Worm (Caenorhabditis elegans): Measurements from ENCODE around the gene C25F9.12.

Gene C25F9.12

ce11 chrV:19432030-19432429 is 29.3 kb upstream of the C25F9.12 start:
- no peak for TF ChIP-seq mdl-1 (tag; optimal IDR thresholded peaks at IDR 0.05)
- TF ChIP-seq nhr-129 (tag; optimal IDR thresholded peaks at IDR 0.05): peak; percentile 25

- TF ChIP-seq ceh-16 (tag; optimal IDR thresholded peaks at IDR 0.05): no peak
- TF ChIP-seq mab-5 (tag; optimal IDR thresholded peaks at IDR 0.05): no peak
These were observed 28.3 kb upstream of the C25F9.12 start, which contains the start of gene srw-85 for ce11 chrV:19431036-19431435. srw-85 (minus strand) TSS chrV:19431136.

ce11 chrV:19430351-19430913 is 27.7 kb upstream of the C25F9.12 start:
- no peak for TF ChIP-seq lsy-2 (tag; optimal IDR thresholded peaks at IDR 0.05)
- TF ChIP-seq Y55F3AM.14 (GFP tag; optimal IDR thresholded peaks at IDR 0.05): peak; percentile 5

ce11 chrV:19429605-19430004 is 26.9 kb upstream of the C25F9.12 start:
- no peak for TF ChIP-seq blmp-1 (tag; optimal IDR thresholded peaks at IDR 0.05; ENCODE audit: insufficient read depth)
- peak; percentile 54 for TF ChIP-seq nhr-25 (tag; optimal IDR thresholded peaks at IDR 0.05)
- no peak for TF ChIP-seq unc-55 (GFP tag; optimal IDR thresholded peaks at IDR 0.05)
- TF ChIP-seq nhr-23 (tag; optimal IDR thresholded peaks at IDR 0.05): peak; percentile 95
- no peak for TF ChIP-seq unc-39 (tag; optimal IDR thresholded peaks at IDR 0.05)
- TF ChIP-seq F13H6.1 (tag; optimal IDR thresholded peaks at IDR 0.05): no peak
- peak; percentile 90 for TF ChIP-seq sma-9 (GFP tag; optimal IDR thresholded peaks at IDR 0.05)
- TF ChIP-seq sma-9 (tag; optimal IDR thresholded peaks at IDR 0.05): no peak
- TF ChIP-seq ceh-16 (tag; optimal IDR thresholded peaks at IDR 0.05): peak; percentile 59
- TF ChIP-seq elt-1 (tag; optimal IDR thresholded peaks at IDR 0.05): peak; percentile 99
- TF ChIP-seq aly-2 (tag; optimal IDR thresholded peaks at IDR 0.05): no peak
- TF ChIP-seq lsy-2 (tag; optimal IDR thresholded peaks at IDR 0.05): peak in 1 of 2 experiments; percentile 11
- TF ChIP-seq ztf-4 (tag; optimal IDR thresholded peaks at IDR 0.05): no peak
- TF ChIP-seq Y55F3AM.14 (GFP tag; optimal IDR thresholded peaks at IDR 0.05): peak; percentile 1

- TF ChIP-seq nhr-23 (tag; optimal IDR thresholded peaks at IDR 0.05): peak; percentile 57
- peak; percentile 56 for TF ChIP-seq sma-9 (GFP tag; optimal IDR thresholded peaks at IDR 0.05)
- no peak for TF ChIP-seq sma-9 (tag; optimal IDR thresholded peaks at IDR 0.05)
- TF ChIP-seq nhr-6 (tag; optimal IDR thresholded peaks at IDR 0.05): no peak
- peak; percentile 60 for TF ChIP-seq elt-1 (tag; optimal IDR thresholded peaks at IDR 0.05)
- no peak for TF ChIP-seq unc-39 (tag; optimal IDR thresholded peaks at IDR 0.05)
- peak; percentile 28 for TF ChIP-seq nhr-25 (tag; optimal IDR thresholded peaks at IDR 0.05)
- TF ChIP-seq ceh-16 (tag; optimal IDR thresholded peaks at IDR 0.05): peak; percentile 40
These were observed 26.2 kb upstream of the C25F9.12 start for ce11 chrV:19428936-19429335.

ce11 chrV:19428097-19428496 is 25.3 kb upstream of the C25F9.12 start:
- TF ChIP-seq nhr-77 (tag; optimal IDR thresholded peaks at IDR 0.05) (no peak), mab-5 (tag; optimal IDR thresholded peaks at IDR 0.05) (no peak), lin-11 (tag; optimal IDR thresholded peaks at IDR 0.05) (no peak), egl-27 (tag; optimal IDR thresholded peaks at IDR 0.05) (no peak), nhr-21 (tag; optimal IDR thresholded peaks at IDR 0.05) (no peak), nhr-237 (tag; optimal IDR thresholded peaks at IDR 0.05) (no peak), nhr-25 (tag; optimal IDR thresholded peaks at IDR 0.05) (peak; percentile 23)

- TF ChIP-seq nhr-25 (tag; optimal IDR thresholded peaks at IDR 0.05): peak; percentile 47
- TF ChIP-seq nhr-10 (tag; optimal IDR thresholded peaks at IDR 0.05): no peak
These were observed 18.4 kb upstream of the C25F9.12 start, which contains the start of gene C25F9.2 for ce11 chrV:19421131-19421530. C25F9.2 (plus strand) TSS chrV:19421471.

- peak; percentile 1 for TF ChIP-seq fos-1 (tag; optimal IDR thresholded peaks at IDR 0.05)
These were observed 16.5 kb upstream of the C25F9.12 start for ce11 chrV:19419301-19419700.

- TF ChIP-seq fos-1 (tag; optimal IDR thresholded peaks at IDR 0.05) (peak; percentile 40), crh-2 (tag; optimal IDR thresholded peaks at IDR 0.05) (no peak), nhr-25 (tag; optimal IDR thresholded peaks at IDR 0.05) (no peak)
These were observed 15.1 kb upstream of the C25F9.12 start, which contains the start of gene C25F9.15 for ce11 chrV:19417836-19418235. C25F9.15 (plus strand) TSS chrV:19418136.
